Worm (Caenorhabditis elegans): ENCODE measurements around the gene Y44A6D.6.

Y44A6D.6 gene

ce11 chrV:20807038-20807437 is at the start of gene Y44A6D.6:
Y44A6D.6 (plus strand) TSS chrV:20807338.
- TF ChIP-seq nhr-67 (tag; optimal IDR thresholded peaks at IDR 0.05), result no peak
- no peak for TF ChIP-seq ceh-9 (tag; optimal IDR thresholded peaks at IDR 0.05)
- no peak for TF ChIP-seq egl-5 (tag; optimal IDR thresholded peaks at IDR 0.05)
- no peak for TF ChIP-seq nhr-23 (tag; optimal IDR thresholded peaks at IDR 0.05)
- no peak for TF ChIP-seq pqm-1 (tag; optimal IDR thresholded peaks at IDR 0.05)
- TF ChIP-seq aly-2 (tag; optimal IDR thresholded peaks at IDR 0.05), result no peak
- no peak for TF ChIP-seq mml-1 (tag; optimal IDR thresholded peaks at IDR 0.05)
- no peak for TF ChIP-seq R02D3.7 (tag; optimal IDR thresholded peaks at IDR 0.05)
- no peak for TF ChIP-seq hmg-11 (tag; optimal IDR thresholded peaks at IDR 0.05)

ce11 chrV:20758106-20758505 is 49.0 kb upstream of the Y44A6D.6 start:
- TF ChIP-seq nhr-43 (tag; optimal IDR thresholded peaks at IDR 0.05; ENCODE audit: poor library complexity, severe bottlenecking), result no peak
- TF ChIP-seq ceh-16 (tag; optimal IDR thresholded peaks at IDR 0.05), result no peak
- no peak for TF ChIP-seq nhr-23 (tag; optimal IDR thresholded peaks at IDR 0.05)
- no peak for TF ChIP-seq nhr-25 (tag; optimal IDR thresholded peaks at IDR 0.05)
- no peak for TF ChIP-seq nhr-237 (tag; optimal IDR thresholded peaks at IDR 0.05)
- no peak for TF ChIP-seq ceh-28 (tag; optimal IDR thresholded peaks at IDR 0.05)
- TF ChIP-seq skn-1 (tag; optimal IDR thresholded peaks at IDR 0.05), result no peak
- no peak for TF ChIP-seq fkh-10 (GFP tag; optimal IDR thresholded peaks at IDR 0.05)
- TF ChIP-seq egl-5 (tag; optimal IDR thresholded peaks at IDR 0.05), result no peak
- TF ChIP-seq lin-39 (tag; optimal IDR thresholded peaks at IDR 0.05), result no peak
- no peak for TF ChIP-seq snpc-4 (tag; optimal IDR thresholded peaks at IDR 0.05)
- no peak for TF ChIP-seq daf-12 (tag; optimal IDR thresholded peaks at IDR 0.05)
- no peak for TF ChIP-seq pqm-1 (tag; optimal IDR thresholded peaks at IDR 0.05)
- TF ChIP-seq fkh-2 (tag; optimal IDR thresholded peaks at IDR 0.05), result no peak
- no peak for TF ChIP-seq tbx-2 (tag; optimal IDR thresholded peaks at IDR 0.05)
- no peak for TF ChIP-seq hmg-11 (tag; optimal IDR thresholded peaks at IDR 0.05)
- TF ChIP-seq ztf-11 (tag; optimal IDR thresholded peaks at IDR 0.05), result no peak
- TF ChIP-seq fos-1 (tag; optimal IDR thresholded peaks at IDR 0.05), result no peak
- TF ChIP-seq elt-1 (tag; optimal IDR thresholded peaks at IDR 0.05), result no peak

- TF ChIP-seq unc-62 (GFP tag; optimal IDR thresholded peaks at IDR 0.05) (no peak), ceh-9 (tag; optimal IDR thresholded peaks at IDR 0.05) (no peak), egl-5 (tag; optimal IDR thresholded peaks at IDR 0.05) (no peak), ztf-11 (tag; optimal IDR thresholded peaks at IDR 0.05) (no peak), ztf-4 (tag; optimal IDR thresholded peaks at IDR 0.05) (no peak), nhr-25 (tag; optimal IDR thresholded peaks at IDR 0.05) (no peak), pha-4 (tag; optimal IDR thresholded peaks at IDR 0.05) (no peak), fos-1 (tag; optimal IDR thresholded peaks at IDR 0.05) (no peak), elt-2 (tag; optimal IDR thresholded peaks at IDR 0.05) (no peak), elt-3 (tag; optimal IDR thresholded peaks at IDR 0.05) (no peak)
These were observed 45.4 kb upstream of the Y44A6D.6 start for ce11 chrV:20761758-20762157.

- no peak for TF ChIP-seq egl-27 (tag; optimal IDR thresholded peaks at IDR 0.05)
- no peak for TF ChIP-seq nhr-11 (tag; optimal IDR thresholded peaks at IDR 0.05)
- no peak for TF ChIP-seq ztf-4 (tag; optimal IDR thresholded peaks at IDR 0.05)
- no peak for TF ChIP-seq ztf-11 (tag; optimal IDR thresholded peaks at IDR 0.05)
- TF ChIP-seq nhr-77 (tag; optimal IDR thresholded peaks at IDR 0.05), result no peak
- TF ChIP-seq nhr-43 (tag; optimal IDR thresholded peaks at IDR 0.05; ENCODE audit: poor library complexity, severe bottlenecking), result no peak
- no peak for TF ChIP-seq nhr-67 (tag; optimal IDR thresholded peaks at IDR 0.05)
- no peak for TF ChIP-seq R02D3.7 (tag; optimal IDR thresholded peaks at IDR 0.05)
- TF ChIP-seq daf-12 (tag; optimal IDR thresholded peaks at IDR 0.05), result no peak
- no peak for TF ChIP-seq elt-3 (tag; optimal IDR thresholded peaks at IDR 0.05)
- no peak for TF ChIP-seq mdl-1 (tag; optimal IDR thresholded peaks at IDR 0.05)
- TF ChIP-seq lin-15B (tag; optimal IDR thresholded peaks at IDR 0.05), result no peak
- TF ChIP-seq pha-4 (tag; optimal IDR thresholded peaks at IDR 0.05), result no peak
- TF ChIP-seq ama-1 (optimal IDR thresholded peaks at IDR 0.05), result no peak
- TF ChIP-seq fos-1 (tag; optimal IDR thresholded peaks at IDR 0.05), result no peak
- no peak for TF ChIP-seq jun-1 (tag; optimal IDR thresholded peaks at IDR 0.05)
- TF ChIP-seq skn-1 (tag; optimal IDR thresholded peaks at IDR 0.05), result no peak
- no peak for TF ChIP-seq ceh-9 (tag; optimal IDR thresholded peaks at IDR 0.05)
These were observed 43.9 kb upstream of the Y44A6D.6 start for ce11 chrV:20763192-20763591.

- no peak for TF ChIP-seq egl-27 (tag; optimal IDR thresholded peaks at IDR 0.05)
- no peak for TF ChIP-seq sea-2 (GFP tag; optimal IDR thresholded peaks at IDR 0.05)
- TF ChIP-seq ztf-4 (tag; optimal IDR thresholded peaks at IDR 0.05), result no peak
- no peak for TF ChIP-seq nhr-43 (tag; optimal IDR thresholded peaks at IDR 0.05; ENCODE audit: poor library complexity, severe bottlenecking)
These were observed 37.1 kb upstream of the Y44A6D.6 start, which contains the start of gene elp-1 for ce11 chrV:20770061-20770460. elp-1 (minus strand) TSS chrV:20770161.

Data from whole organism, L3 larva.